Fruit fly (Drosophila melanogaster) whole organism, wandering third instar larva: ENCODE data around the gene CG43339.

ENCODE experiments used
- CG32264 ChIP-seq: fragments of 200-800 bp; sonication (Bioruptor generic); optimal IDR thresholded peaks from 2 replicates; lab custom pipeline; 2016; ENCODE audit warnings: missing biosample characterization, missing genetic modification characterization
- Dfd ChIP-seq: fragments of >200 bp; optimal IDR thresholded peaks from 2 replicates; lab custom pipeline; 2017; ENCODE audit warnings: missing biosample characterization, missing genetic modification characterization
- Myc ChIP-seq: fragments of >200 bp; optimal IDR thresholded peaks from 2 replicates; lab custom pipeline; 2017
- dl ChIP-seq, 2 experiments: fragments of 175-275, 200-275 bp in 1 of 2; fragments of 200-275 bp in 1 of 2; sonication (Bioruptor generic); optimal IDR thresholded peaks; lab custom pipeline; 2018; ENCODE audit warnings: mild to moderate bottlenecking in 2 of 2, missing biosample characterization in 2 of 2, missing genetic modification characterization in 2 of 2, moderate library complexity in 2 of 2; ENCODE audit not compliant: partially characterized antibody in 2 of 2, insufficient read depth in 1 of 2
- fru ChIP-seq: fragments of 200-800 bp; sonication (Bioruptor generic); optimal IDR thresholded peaks from 3 replicates; lab custom pipeline; 2016; ENCODE audit warnings: missing biosample characterization, mild to moderate bottlenecking, missing genetic modification characterization
- h ChIP-seq: fragments of 200-800 bp; sonication (Bioruptor generic); optimal IDR thresholded peaks from 3 replicates; lab custom pipeline; 2016; ENCODE audit warnings: missing biosample characterization, mild to moderate bottlenecking, missing genetic modification characterization
- lola ChIP-seq: fragments of >200 bp; optimal IDR thresholded peaks from 2 replicates; lab custom pipeline; 2017; ENCODE audit warnings: missing biosample characterization, missing genetic modification characterization
- psq ChIP-seq: fragments of 200-800 bp; sonication (Bioruptor generic); optimal IDR thresholded peaks from 3 replicates; lab custom pipeline; 2017; ENCODE audit warnings: missing biosample characterization, mild to moderate bottlenecking, missing genetic modification characterization, moderate library complexity
- usp ChIP-seq: fragments of >200 bp; optimal IDR thresholded peaks from 2 replicates; lab custom pipeline; 2017; ENCODE audit warnings: missing biosample characterization, missing genetic modification characterization

dm6 chr2L:18625470-18625869, 47.6 kb downstream of the CG43339 start:
- no peak for TF ChIP-seq CG32264 (GFP tag; lab: Kevin White, UChicago)
- no peak for TF ChIP-seq fru (GFP tag; lab: Kevin White, UChicago)
- no peak for TF ChIP-seq psq (GFP tag; lab: Kevin White, UChicago)
- no peak for TF ChIP-seq dl (GFP tag; optimal IDR thresholded peaks at IDR 0.05; lab: Kevin White, UChicago; ENCODE audit: insufficient read depth in 1 of 2, partially characterized antibody in 2 of 2)
- no peak for TF ChIP-seq h
- TF ChIP-seq usp (GFP tag; lab: Kevin White, UChicago) = no peak
- no peak for TF ChIP-seq lola (GFP tag; lab: Kevin White, UChicago)
- no peak for TF ChIP-seq Myc (lab: Kevin White, UChicago)
- no peak for TF ChIP-seq Dfd (GFP tag; lab: Kevin White, UChicago)
